Worm (Caenorhabditis elegans) whole organism, young adult: ENCODE measurements around the gene B0462.5.

Experiments
- F10E7.11 ChIP-seq: sonication (generic microtip); optimal IDR thresholded peaks from 2 replicates; lab custom pipeline; 2017; ENCODE audit warnings: mild to moderate bottlenecking, missing genetic modification characterization, moderate library complexity, missing compliant biosample characterization
- F23B12.7 ChIP-seq: sonication (generic microtip); optimal IDR thresholded peaks from 2 replicates; lab custom pipeline; 2017; ENCODE audit warnings: missing genetic modification characterization, mild to moderate bottlenecking, missing compliant biosample characterization, antibody characterized with exemption, moderate library complexity; ENCODE audit not compliant: insufficient read depth
- ama-1 ChIP-seq, 3 experiments: fragments of 150-350 bp in 1 of 3; sonication (generic microtip) in 2 of 3; optimal IDR thresholded peaks; 2 replicates each; lab custom pipeline; 2014 to 2018; ENCODE audit warnings: missing biosample characterization in 2 of 3, missing genetic modification characterization in 2 of 3, missing genetic modification reagents in 2 of 3
- dpl-1 ChIP-seq: fragments of 150-350 bp; optimal IDR thresholded peaks from 2 replicates; lab custom pipeline; 2014; ENCODE audit warnings: missing biosample characterization, missing genetic modification reagents, missing genetic modification characterization
- egl-18 ChIP-seq: fragments of 200-800 bp; sonication (Bioruptor generic); IDR thresholded peaks from 2 replicates; pipeline ENCODE4 v1.3.6; 2022; ENCODE audit warnings: missing genetic modification reagents, missing genetic modification characterization, missing compliant biosample characterization
- hmg-1.2 ChIP-seq: fragments of 200-800 bp; sonication (Bioruptor generic); IDR thresholded peaks from 2 replicates; pipeline ENCODE4 v1.3.6; 2022; ENCODE audit warnings: missing genetic modification reagents, missing genetic modification characterization, missing compliant biosample characterization
- lag-1 ChIP-seq: fragments of 200-800 bp; sonication (Bioruptor generic); IDR thresholded peaks from 2 replicates; pipeline ENCODE4 v1.3.6; 2022; ENCODE audit warnings: missing genetic modification reagents, missing genetic modification characterization, missing compliant biosample characterization
- let-526 ChIP-seq: fragments of 200-800 bp; sonication (Bioruptor generic); IDR thresholded peaks from 2 replicates; pipeline ENCODE4 v1.3.6; 2022; ENCODE audit warnings: missing genetic modification reagents, missing genetic modification characterization, missing compliant biosample characterization
- lin-26 ChIP-seq: fragments of 200-800 bp; sonication (Bioruptor generic); IDR thresholded peaks from 2 replicates; pipeline ENCODE4 v1.3.6; 2022; ENCODE audit warnings: missing genetic modification reagents, missing genetic modification characterization, missing compliant biosample characterization
- lir-1 ChIP-seq: fragments of 200-800 bp; sonication (Bioruptor generic); conservative IDR thresholded peaks from 2 replicates; pipeline ENCODE4 v1.3.6; 2022; ENCODE audit warnings: missing genetic modification reagents, missing genetic modification characterization, missing compliant biosample characterization
- nhr-27 ChIP-seq: fragments of 200-800 bp; sonication (Bioruptor generic); optimal IDR thresholded peaks from 2 replicates; lab custom pipeline; 2018; ENCODE audit warnings: mild to moderate bottlenecking, missing genetic modification characterization, moderate library complexity, missing compliant biosample characterization

ce11 chrV:18339807-18340206 is 16.7 kb upstream of the B0462.5 start, which contains the start of gene C08E8.10:
- TF ChIP-seq lag-1 (GFP tag; lab: Robert Waterston, UW) = no peak
- no peak for TF ChIP-seq hmg-1.2 (GFP tag; lab: Robert Waterston, UW)
- TF ChIP-seq ama-1 (optimal IDR thresholded peaks at IDR 0.05; lab: Kevin White, UChicago) = no peak
- TF ChIP-seq ama-1 (GFP tag; optimal IDR thresholded peaks at IDR 0.05; lab: Kevin White, UChicago) = no peak
- TF ChIP-seq F23B12.7 (tag; lab: Kevin White, UChicago) = no peak
- no peak for TF ChIP-seq dpl-1 (GFP tag; lab: Kevin White, UChicago)
- TF ChIP-seq lir-1 (GFP tag; lab: Robert Waterston, UW) = no peak
- TF ChIP-seq F10E7.11 = no peak
- no peak for TF ChIP-seq lin-26 (GFP tag; lab: Robert Waterston, UW)
- TF ChIP-seq nhr-27 (tag; lab: Kevin White, UChicago) = no peak
- TF ChIP-seq let-526 (GFP tag; lab: Robert Waterston, UW) = no peak
- TF ChIP-seq egl-18 (GFP tag; lab: Robert Waterston, UW) = no peak
